Worm (Caenorhabditis elegans) whole organism, L4 larva: ENCODE measurements around the gene C44C10.3.

Experiments used
- F37D6.2 ChIP-seq: sonication (generic microtip); optimal IDR thresholded peaks from 2 replicates; lab custom pipeline; 2016; ENCODE audit warnings: mild to moderate bottlenecking, missing genetic modification characterization, missing compliant biosample characterization
- R02D3.7 ChIP-seq: fragments of 150-350 bp; sonication (generic microtip); optimal IDR thresholded peaks from 3 replicates; lab custom pipeline; 2014; ENCODE audit warnings: missing biosample characterization, missing genetic modification characterization
- T20F7.1 ChIP-seq: fragments of 200-800 bp; sonication (Bioruptor generic); optimal IDR thresholded peaks from 2 replicates; lab custom pipeline; 2018; ENCODE audit warnings: mild to moderate bottlenecking, missing genetic modification characterization, missing compliant biosample characterization
- T26A8.4 ChIP-seq: fragments of 200-800 bp; sonication (Bioruptor generic); IDR thresholded peaks from 2 replicates; pipeline ENCODE4 v1.3.6; 2022; ENCODE audit warnings: missing genetic modification characterization, missing compliant biosample characterization
- ama-1 ChIP-seq: fragments of 150-350 bp; optimal IDR thresholded peaks from 2 replicates; lab custom pipeline; 2014; ENCODE audit warnings: inconsistent platforms, mixed read lengths
- arid-1 ChIP-seq: fragments of 200-800 bp; sonication (Bioruptor generic); conservative IDR thresholded peaks from 2 replicates; pipeline ENCODE4 v1.3.6; 2022; ENCODE audit warnings: missing genetic modification reagents, missing genetic modification characterization, missing compliant biosample characterization
- attf-4 ChIP-seq: sonication (generic microtip); optimal IDR thresholded peaks from 3 replicates; lab custom pipeline; 2017; ENCODE audit warnings: missing biosample characterization, missing genetic modification characterization
- ceh-20 ChIP-seq: fragments of 200-800 bp; sonication (Bioruptor generic); IDR thresholded peaks from 2 replicates; pipeline ENCODE4 v1.3.6; 2022; ENCODE audit warnings: missing genetic modification reagents, missing genetic modification characterization, missing compliant biosample characterization
- ceh-28 ChIP-seq: fragments of 150-350 bp; optimal IDR thresholded peaks from 2 replicates; lab custom pipeline; 2014; ENCODE audit warnings: missing biosample characterization, missing genetic modification reagents, missing genetic modification characterization
- ceh-32 ChIP-seq: sonication (generic microtip); optimal IDR thresholded peaks from 2 replicates; lab custom pipeline; 2016; ENCODE audit warnings: mild to moderate bottlenecking, missing genetic modification characterization, missing compliant biosample characterization; ENCODE audit not compliant: poor library complexity
- daf-19 ChIP-seq: fragments of 200-800 bp; sonication (Bioruptor generic); conservative IDR thresholded peaks from 2 replicates; pipeline ENCODE4 v1.3.6; 2022; ENCODE audit warnings: missing genetic modification characterization, missing compliant biosample characterization
- dmd-6 ChIP-seq: fragments of 200-800 bp; sonication (Bioruptor generic); IDR thresholded peaks from 2 replicates; pipeline ENCODE4 v1.3.6; 2022; ENCODE audit warnings: missing genetic modification reagents, missing genetic modification characterization, missing compliant biosample characterization
- dmd-8 ChIP-seq: fragments of 200-800 bp; sonication (Bioruptor generic); IDR thresholded peaks from 2 replicates; pipeline ENCODE4 v1.3.6; 2022; ENCODE audit warnings: missing genetic modification characterization, missing compliant biosample characterization
- dve-1 ChIP-seq: sonication (generic microtip); optimal IDR thresholded peaks from 2 replicates; lab custom pipeline; 2017; ENCODE audit warnings: antibody characterized with exemption, mild to moderate bottlenecking, missing genetic modification characterization, missing compliant biosample characterization; ENCODE audit not compliant: insufficient read depth
- egl-43 ChIP-seq: fragments of 200-800 bp; sonication (Bioruptor generic); IDR thresholded peaks from 2 replicates; pipeline ENCODE4 v1.3.6; 2022; ENCODE audit warnings: missing genetic modification reagents, missing genetic modification characterization, missing compliant biosample characterization
- hif-1 ChIP-seq, 2 experiments: sonication (generic microtip); optimal IDR thresholded peaks; 2 replicates each; lab custom pipeline; 2016 to 2017; ENCODE audit warnings: missing compliant biosample characterization in 2 of 2, missing genetic modification characterization in 2 of 2, missing genetic modification reagents in 2 of 2, missing genotype in 2 of 2, mild to moderate bottlenecking in 1 of 2
- hlh-11 ChIP-seq: fragments of 200-800 bp; sonication (Bioruptor generic); optimal IDR thresholded peaks from 2 replicates; lab custom pipeline; 2018; ENCODE audit warnings: mild to moderate bottlenecking, missing genetic modification characterization, missing compliant biosample characterization
- hlh-30 ChIP-seq: sonication (generic microtip); optimal IDR thresholded peaks from 2 replicates; lab custom pipeline; 2017; ENCODE audit warnings: antibody characterized with exemption, mild to moderate bottlenecking, missing genetic modification characterization, missing compliant biosample characterization; ENCODE audit not compliant: insufficient read depth
- hmg-1.1 ChIP-seq: fragments of 200-800 bp; sonication (Bioruptor generic); IDR thresholded peaks from 2 replicates; pipeline ENCODE4 v1.3.6; 2022; ENCODE audit warnings: missing genetic modification reagents, missing genetic modification characterization, missing compliant biosample characterization
- jun-1 ChIP-seq: fragments of 150-350 bp; optimal IDR thresholded peaks from 2 replicates; lab custom pipeline; 2014; ENCODE audit warnings: missing biosample characterization, missing genetic modification reagents, missing genetic modification characterization
- lim-7 ChIP-seq: fragments of 200-800 bp; sonication (Bioruptor generic); IDR thresholded peaks from 2 replicates; pipeline ENCODE4 v1.3.6; 2022; ENCODE audit warnings: missing genetic modification characterization, missing compliant biosample characterization
- lin-13 ChIP-seq: fragments of 150-350 bp; optimal IDR thresholded peaks from 2 replicates; lab custom pipeline; 2014; ENCODE audit warnings: missing biosample characterization, missing genetic modification reagents, missing genetic modification characterization
- lin-38 ChIP-seq: fragments of 200-800 bp; sonication (Bioruptor generic); IDR thresholded peaks from 2 replicates; pipeline ENCODE4 v1.3.6; 2022; ENCODE audit warnings: missing genetic modification reagents, missing genetic modification characterization, missing compliant biosample characterization
- lin-39 ChIP-seq: fragments of 150-350 bp; optimal IDR thresholded peaks from 2 replicates; lab custom pipeline; 2014; ENCODE audit warnings: missing biosample characterization, missing genetic modification reagents, missing genetic modification characterization
- lsy-2 ChIP-seq, 2 experiments: fragments of 150-350 bp in 1 of 2; sonication (generic microtip) in 1 of 2; optimal IDR thresholded peaks; 2 replicates each; lab custom pipeline; 2014 to 2017; ENCODE audit warnings: missing biosample characterization in 2 of 2, missing genetic modification characterization in 2 of 2
- madf-5 ChIP-seq, 2 experiments: fragments of 200-800 bp; sonication (Bioruptor generic); IDR thresholded peaks; 2 replicates each; pipeline ENCODE4 v1.3.6; 2022; ENCODE audit warnings: missing compliant biosample characterization in 2 of 2, missing genetic modification characterization in 2 of 2
- mdl-1 ChIP-seq, 2 experiments: fragments of 150-350 bp in 1 of 2; sonication (generic microtip) in 1 of 2; optimal IDR thresholded peaks; 2 replicates each; lab custom pipeline; 2014 to 2017; ENCODE audit warnings: missing biosample characterization in 2 of 2, missing genetic modification characterization in 2 of 2
- mep-1 ChIP-seq: fragments of 150-350 bp; sonication (generic microtip); optimal IDR thresholded peaks from 3 replicates; lab custom pipeline; 2014; ENCODE audit warnings: missing biosample characterization, missing genetic modification characterization
- mes-2 ChIP-seq: sonication (generic microtip); optimal IDR thresholded peaks from 2 replicates; lab custom pipeline; 2016; ENCODE audit warnings: missing genotype, mild to moderate bottlenecking, missing genetic modification characterization, missing compliant biosample characterization; ENCODE audit not compliant: poor library complexity, severe bottlenecking
- mxl-3 ChIP-seq: fragments of 200-800 bp; sonication (Bioruptor generic); optimal IDR thresholded peaks from 2 replicates; lab custom pipeline; 2018; ENCODE audit warnings: mild to moderate bottlenecking, missing genetic modification characterization, missing compliant biosample characterization
- nhr-102 ChIP-seq: sonication (generic microtip); optimal IDR thresholded peaks from 2 replicates; lab custom pipeline; 2016; ENCODE audit warnings: mild to moderate bottlenecking, missing genetic modification characterization, moderate library complexity, missing compliant biosample characterization
- nhr-11 ChIP-seq: fragments of 150-350 bp; optimal IDR thresholded peaks from 2 replicates; lab custom pipeline; 2014; ENCODE audit warnings: missing biosample characterization, missing genetic modification characterization
- nhr-25 ChIP-seq: sonication (generic microtip); optimal IDR thresholded peaks from 2 replicates; lab custom pipeline; 2017; ENCODE audit warnings: missing genetic modification characterization, mild to moderate bottlenecking, missing compliant biosample characterization, antibody characterized with exemption, moderate library complexity, borderline replicate concordance; ENCODE audit not compliant: insufficient read depth
- nhr-28 ChIP-seq: fragments of 150-350 bp; optimal IDR thresholded peaks from 2 replicates; lab custom pipeline; 2014; ENCODE audit warnings: missing biosample characterization, missing genetic modification characterization
- nhr-48 ChIP-seq: sonication (generic microtip); optimal IDR thresholded peaks from 2 replicates; lab custom pipeline; 2016; ENCODE audit warnings: mild to moderate bottlenecking, missing genetic modification characterization, missing compliant biosample characterization
- nhr-6 ChIP-seq: fragments of 150-350 bp; optimal IDR thresholded peaks from 2 replicates; lab custom pipeline; 2014; ENCODE audit warnings: missing biosample characterization, missing genetic modification characterization
- nhr-77 ChIP-seq: fragments of 150-350 bp; optimal IDR thresholded peaks from 2 replicates; lab custom pipeline; 2014; ENCODE audit warnings: missing biosample characterization, missing genetic modification characterization
- pha-4 ChIP-seq, 2 experiments: fragments of 150-350 bp in 1 of 2; fragments of 200-800 bp in 1 of 2; sonication (Bioruptor generic) in 1 of 2; IDR thresholded peaks in 1 of 2; optimal IDR thresholded peaks in 1 of 2; 2 replicates each; pipeline versions ENCODE4 v1.3.6 to Lab custom; 2014 to 2022; ENCODE audit warnings: missing genetic modification characterization in 2 of 2, missing genetic modification reagents in 2 of 2, missing biosample characterization in 1 of 2, missing compliant biosample characterization in 1 of 2
- pqm-1 ChIP-seq: sonication (generic microtip); optimal IDR thresholded peaks from 2 replicates; lab custom pipeline; 2017; ENCODE audit warnings: missing biosample characterization, missing genetic modification characterization
- rbr-2 ChIP-seq: sonication (generic microtip); optimal IDR thresholded peaks from 2 replicates; lab custom pipeline; 2016; ENCODE audit warnings: missing genotype, missing genetic modification characterization, missing compliant biosample characterization
- saeg-2 ChIP-seq: fragments of 200-800 bp; sonication (Bioruptor generic); IDR thresholded peaks from 2 replicates; pipeline ENCODE4 v1.3.6; 2022; ENCODE audit warnings: missing genetic modification reagents, missing genetic modification characterization, missing compliant biosample characterization
- snpc-1.2 ChIP-seq: fragments of 200-800 bp; sonication (Bioruptor generic); IDR thresholded peaks from 2 replicates; pipeline ENCODE4 v1.3.6; 2022; ENCODE audit warnings: missing genetic modification reagents, missing genetic modification characterization, missing compliant biosample characterization
- snpc-4 ChIP-seq: fragments of 150-350 bp; optimal IDR thresholded peaks from 2 replicates; lab custom pipeline; 2014; ENCODE audit warnings: missing biosample characterization, missing genetic modification characterization
- tra-1 ChIP-seq: fragments of 200-800 bp; sonication (Bioruptor generic); IDR thresholded peaks from 2 replicates; pipeline ENCODE4 v1.3.6; 2022; ENCODE audit warnings: missing genetic modification reagents, missing genetic modification characterization, missing compliant biosample characterization
- unc-62 ChIP-seq, 3 experiments: fragments of 150-350 bp in 1 of 3; sonication (generic microtip); optimal IDR thresholded peaks in 2 of 3; peaks in 1 of 3; 1 replicate in 1 of 3; 2 replicates in 2 of 3; lab custom pipeline; 2014 to 2017; ENCODE audit warnings: missing biosample characterization in 3 of 3, missing genetic modification characterization in 3 of 3, missing genetic modification reagents in 3 of 3, missing genotype in 1 of 3
- zip-11 ChIP-seq: fragments of 200-800 bp; sonication (Bioruptor generic); IDR thresholded peaks from 2 replicates; pipeline ENCODE4 v1.3.6; 2022; ENCODE audit warnings: missing genetic modification characterization, missing compliant biosample characterization
- ztf-7 ChIP-seq: fragments of 150-350 bp; optimal IDR thresholded peaks from 2 replicates; lab custom pipeline; 2014; ENCODE audit warnings: missing biosample characterization, missing genetic modification characterization

The C44C10.3 gene

ce11 chrX:11702236-11702635 is at the start of gene C44C10.3:
TSS of gene C44C10.3 (plus strand) at chrX:11702536.
- TF ChIP-seq snpc-1.2 = no peak
- TF ChIP-seq saeg-2 (GFP tag; lab: Robert Waterston, UW) = no peak
- no peak for TF ChIP-seq attf-4 (tag; lab: Kevin White, UChicago)
- no peak for TF ChIP-seq zip-11 (GFP tag; lab: Robert Waterston, UW)
- TF ChIP-seq madf-5 (GFP tag; IDR thresholded peaks at IDR 0.05; lab: Robert Waterston, UW) = no peak
- TF ChIP-seq daf-19 (GFP tag; lab: Robert Waterston, UW) = no peak
- TF ChIP-seq T26A8.4 = no peak
- TF ChIP-seq mxl-3 (GFP tag; lab: Kevin White, UChicago) = no peak
- no peak for TF ChIP-seq snpc-4 (tag; lab: Kevin White, UChicago)
- no peak for TF ChIP-seq rbr-2 (tag; lab: Kevin White, UChicago)
- no peak for TF ChIP-seq ama-1
- TF ChIP-seq egl-43 (GFP tag; lab: Robert Waterston, UW) = no peak
- TF ChIP-seq, all 104 proteins: peak for 0

DNA sequence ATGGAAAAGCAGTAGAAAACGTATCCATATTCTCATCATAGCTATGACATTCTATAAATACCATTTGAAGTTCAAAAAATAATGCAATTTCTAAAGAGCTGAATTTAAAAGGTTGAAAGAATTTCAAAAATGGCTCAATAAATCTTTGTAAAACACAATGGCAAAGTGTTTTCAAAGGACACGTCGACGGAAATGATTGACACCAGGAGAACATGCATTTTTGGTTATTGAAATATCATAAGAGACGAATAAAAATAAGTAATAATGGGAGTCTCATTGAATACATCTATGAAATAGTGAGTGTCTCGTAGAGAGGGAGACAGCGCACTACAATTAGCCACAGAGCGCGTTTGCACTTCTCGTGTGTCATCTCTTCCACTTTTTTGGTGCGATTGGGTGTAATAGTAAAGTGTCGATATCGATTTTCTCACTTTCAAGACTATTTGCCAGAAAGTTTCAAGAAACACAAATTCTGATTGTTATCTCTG is 45.8 kb upstream of the C44C10.3 start, which contains the start of gene T04F8.2:
Gene T04F8.2, minus strand, starts transcription at position 51 of the 488 bp plus-strand sequence.
- TF ChIP-seq lin-38 (GFP tag; lab: Robert Waterston, UW) (peak; percentile 95), dmd-6 (GFP tag; lab: Robert Waterston, UW) (peak; percentile 65), hlh-11 (tag; lab: Kevin White, UChicago) (peak; percentile 65), mep-1 (peak; percentile 82), lim-7 (GFP tag; lab: Robert Waterston, UW) (no peak), mxl-3 (GFP tag; lab: Kevin White, UChicago) (peak; percentile 3), ceh-20 (GFP tag; lab: Robert Waterston, UW) (peak; percentile 49; the same call in 1 of the 2 replicates), rbr-2 (tag; lab: Kevin White, UChicago) (peak; percentile 48), pha-4 (GFP tag; IDR thresholded peaks at IDR 0.05; lab: Robert Waterston, UW) (no peak), pha-4 (tag; optimal IDR thresholded peaks at IDR 0.05; lab: Kevin White, UChicago) (peak; percentile 78), tra-1 (0 out of 2 replicates have a peak, but pooled peaks have one; percentile 21), hif-1 (tag; optimal IDR thresholded peaks at IDR 0.05; lab: Kevin White, UChicago) (peak in 1 of 2 experiments; percentile 43), mdl-1 (tag; optimal IDR thresholded peaks at IDR 0.05; lab: Kevin White, UChicago) (peak; percentile 22 to 34), lin-39 (tag; lab: Kevin White, UChicago) (no peak), dmd-8 (GFP tag; lab: Robert Waterston, UW) (no peak), ztf-7 (tag; lab: Kevin White, UChicago) (peak; percentile 55), ceh-32 (tag; lab: Kevin White, UChicago) (no peak), T26A8.4 (no peak), T20F7.1 (peak; percentile 48), nhr-11 (peak; percentile 60), nhr-25 (tag; lab: Kevin White, UChicago) (peak; percentile 57), jun-1 (tag; lab: Kevin White, UChicago) (no peak), pqm-1 (peak; percentile 27), nhr-77 (peak; percentile 74), mes-2 (tag; lab: Kevin White, UChicago) (peak; percentile 84), R02D3.7 (tag; lab: Kevin White, UChicago) (no peak), arid-1 (GFP tag; lab: Robert Waterston, UW) (no peak), nhr-48 (tag; lab: Kevin White, UChicago) (peak; percentile 16), nhr-28 (tag; lab: Kevin White, UChicago) (peak; percentile 98), nhr-102 (tag; lab: Kevin White, UChicago) (no peak), dve-1 (tag; lab: Kevin White, UChicago) (peak; percentile 90), hlh-30 (tag; lab: Kevin White, UChicago) (peak; percentile 79), nhr-6 (peak; percentile 56), ceh-28 (tag; lab: Kevin White, UChicago) (no peak), unc-62 (GFP tag; optimal IDR thresholded peaks at IDR 0.05 in 1 of 2; lab: Kevin White, UChicago) (peak in 1 of 2 experiments; percentile 98), unc-62 (tag; optimal IDR thresholded peaks at IDR 0.05; lab: Kevin White, UChicago) (no peak), lsy-2 (tag; optimal IDR thresholded peaks at IDR 0.05; lab: Kevin White, UChicago) (peak in 1 of 2 experiments; percentile 77), lin-13 (GFP tag; lab: Kevin White, UChicago) (peak; percentile 25), F37D6.2 (tag; lab: Kevin White, UChicago) (no peak), hmg-1.1 (GFP tag; lab: Robert Waterston, UW) (peak; percentile 60)
